Fruit fly (Drosophila melanogaster): ENCODE results near the gene CG13850.

The CG13850 gene

DNA sequence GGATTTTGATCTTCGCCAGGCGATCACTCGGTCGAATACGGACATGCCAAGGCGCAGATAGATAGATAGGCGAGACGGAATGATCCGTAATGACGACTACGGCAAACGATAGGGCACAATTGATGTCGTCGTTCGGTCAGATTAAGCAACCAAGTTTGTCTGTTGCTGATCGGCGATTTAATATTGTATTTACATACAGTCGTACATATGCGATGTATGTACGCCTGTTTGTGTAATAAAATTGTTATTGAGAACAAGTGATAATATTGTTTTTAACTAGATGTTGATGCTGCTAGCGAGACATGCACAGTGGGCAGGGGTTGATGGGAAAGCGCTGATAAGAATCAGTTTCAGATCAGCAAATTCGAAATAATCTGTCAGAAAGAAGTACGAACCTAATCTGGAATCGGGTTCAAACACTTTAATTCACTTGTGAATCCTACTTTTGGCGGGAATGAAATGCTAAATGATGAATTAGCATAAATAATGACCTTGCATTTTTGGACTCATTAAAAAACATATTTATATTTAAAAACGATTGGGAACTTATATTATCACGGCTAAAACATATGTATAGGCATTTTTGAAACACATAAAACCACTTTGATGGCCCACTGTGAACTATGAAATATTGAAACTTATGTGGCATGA, 44.7 kb upstream of the CG13850 start:
- no peak for TF ChIP-seq sv (GFP tag; optimal IDR thresholded peaks at IDR 0.05)
- TF ChIP-seq CG9705 (GFP tag; optimal IDR thresholded peaks at IDR 0.05) = no peak
- TF ChIP-seq OdsH (GFP tag; optimal IDR thresholded peaks at IDR 0.05) = peak; percentile 2
- TF ChIP-seq GATAd (GFP tag; optimal IDR thresholded peaks at IDR 0.05) = no peak
- TF ChIP-seq fru (GFP tag; optimal IDR thresholded peaks at IDR 0.05) = peak; percentile 19
- peak; percentile 4 for TF ChIP-seq ey (GFP tag; optimal IDR thresholded peaks at IDR 0.05)
- TF ChIP-seq psq (GFP tag; optimal IDR thresholded peaks at IDR 0.05) = no peak
- no peak for TF ChIP-seq br (GFP tag; optimal IDR thresholded peaks at IDR 0.05)
- peak in 1 of 2 experiments; percentile 15 for TF ChIP-seq foxo (GFP tag; optimal IDR thresholded peaks at IDR 0.05)
- TF ChIP-seq lola (GFP tag; optimal IDR thresholded peaks at IDR 0.05) = no peak

DNA sequence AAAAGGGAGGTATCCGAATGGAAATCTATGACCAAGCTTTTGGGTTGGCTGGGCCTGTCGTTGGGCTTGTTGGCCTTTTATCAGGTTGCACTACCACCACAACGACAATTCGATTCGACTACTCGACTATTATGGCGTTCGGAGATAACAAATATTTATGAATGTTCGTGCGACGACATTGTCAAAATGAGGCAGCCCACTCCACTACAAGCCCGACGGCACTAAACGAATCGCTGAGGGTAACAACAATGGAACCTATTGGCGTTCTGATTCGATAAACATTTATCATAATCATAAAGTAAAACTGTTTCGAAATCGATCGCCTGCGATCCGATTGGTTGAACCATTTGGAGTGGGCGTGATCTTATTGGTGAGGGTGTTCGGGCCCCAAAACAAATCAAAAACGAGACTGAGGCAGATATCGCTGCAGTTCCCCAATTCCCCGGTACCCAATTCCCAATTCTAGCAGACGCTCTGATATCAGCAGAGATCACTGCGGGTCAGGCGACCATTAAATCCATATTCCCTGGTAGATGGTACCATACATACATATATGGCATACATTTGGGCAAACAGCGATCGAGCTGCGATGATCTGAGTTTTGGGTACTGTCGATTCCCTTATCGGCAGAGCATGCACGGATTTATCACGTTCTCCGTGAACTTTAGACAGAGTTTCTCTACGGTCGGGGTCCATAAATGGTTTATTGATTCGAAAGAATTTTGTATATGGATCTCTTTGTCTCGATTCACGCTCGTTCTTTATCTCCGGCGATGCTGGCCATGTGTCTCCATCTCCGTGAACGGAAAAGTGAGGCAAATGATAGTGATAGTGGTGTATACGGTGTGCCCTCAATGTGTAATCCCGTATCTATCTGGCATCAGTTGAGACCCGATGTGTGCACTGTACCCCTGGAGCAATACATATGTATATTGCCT, 44.0 kb upstream of the CG13850 start:
- TF ChIP-seq CG9705 (GFP tag; optimal IDR thresholded peaks at IDR 0.05) (no peak), woc (GFP tag; optimal IDR thresholded peaks at IDR 0.05) (no peak), OdsH (GFP tag; optimal IDR thresholded peaks at IDR 0.05) (no peak), Hnf4 (GFP tag; optimal IDR thresholded peaks at IDR 0.05) (no peak), Mio (GFP tag; optimal IDR thresholded peaks at IDR 0.05) (no peak), Vsx2 (GFP tag; optimal IDR thresholded peaks at IDR 0.05; ENCODE audit: partially characterized antibody) (no peak), usp (GFP tag; optimal IDR thresholded peaks at IDR 0.05) (no peak), sv (GFP tag; optimal IDR thresholded peaks at IDR 0.05) (no peak), tai (GFP tag; optimal IDR thresholded peaks at IDR 0.05) (no peak), sage (GFP tag; optimal IDR thresholded peaks at IDR 0.05) (no peak), GATAd (GFP tag; optimal IDR thresholded peaks at IDR 0.05) (no peak), Hr78 (GFP tag; optimal IDR thresholded peaks at IDR 0.05) (no peak)

DNA sequence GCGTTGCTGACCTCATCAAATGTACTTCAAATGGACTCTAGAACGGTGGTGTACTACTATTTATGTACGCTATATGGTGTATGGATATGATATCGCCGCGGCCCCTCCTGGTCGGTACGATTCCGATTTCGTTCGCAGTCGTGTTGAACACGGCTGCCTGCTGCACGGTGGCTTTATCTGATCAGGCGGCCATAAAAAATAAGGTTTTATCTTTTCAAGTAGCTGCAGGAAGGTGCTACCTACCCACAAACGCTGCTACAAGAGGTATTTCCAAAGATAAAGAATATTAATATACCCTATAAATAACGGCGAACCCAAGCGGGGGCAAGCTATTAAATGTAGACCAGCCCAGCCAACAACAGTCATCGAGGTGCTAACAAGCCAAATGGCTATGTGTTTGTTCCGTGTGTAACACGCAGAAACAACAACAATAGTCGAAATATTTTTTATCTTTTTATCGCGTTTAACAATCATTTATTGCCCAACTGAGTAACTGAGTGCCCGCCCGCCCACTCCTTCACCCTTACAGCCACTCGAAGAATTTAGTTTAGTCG, 39.2 kb upstream of the CG13850 start:
- no peak for TF ChIP-seq tai (GFP tag; optimal IDR thresholded peaks at IDR 0.05)
- TF ChIP-seq dmrt93B (GFP tag; optimal IDR thresholded peaks at IDR 0.05) = no peak
- no peak for TF ChIP-seq lola (GFP tag; optimal IDR thresholded peaks at IDR 0.05)
- no peak for TF ChIP-seq pan (optimal IDR thresholded peaks at IDR 0.05)
- no peak for TF ChIP-seq sage (GFP tag; optimal IDR thresholded peaks at IDR 0.05)
- no peak for TF ChIP-seq Mio (GFP tag; optimal IDR thresholded peaks at IDR 0.05)
- TF ChIP-seq HLH106 (tag; optimal IDR thresholded peaks at IDR 0.05) = no peak

DNA sequence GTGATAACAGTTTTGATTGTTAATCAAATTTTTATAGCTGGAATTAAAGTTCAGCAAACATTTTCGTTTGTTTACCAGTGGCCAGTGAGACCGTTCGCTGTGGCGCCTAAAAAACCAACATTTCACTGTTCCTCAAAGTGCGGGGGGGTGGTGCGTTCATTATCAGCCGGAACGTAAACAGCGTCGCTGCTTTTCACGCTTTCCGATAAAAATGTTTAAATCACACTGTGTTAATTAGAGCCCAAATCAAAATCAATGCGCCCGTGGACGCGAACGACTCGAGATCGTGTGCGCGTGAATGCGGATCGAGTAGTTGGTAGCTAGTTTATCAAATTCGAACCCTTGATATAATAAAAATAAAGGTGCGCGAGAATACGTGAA, 37.1 kb upstream of the CG13850 start, which contains the start of gene CG34376:
Gene CG34376 (plus strand): TSS at position 226 of the 381 bp plus-strand sequence.
- TF ChIP-seq psq (GFP tag; optimal IDR thresholded peaks at IDR 0.05) = peak; percentile 88
- TF ChIP-seq Dif (GFP tag; optimal IDR thresholded peaks at IDR 0.05; ENCODE audit: partially characterized antibody) = peak; percentile 36
- peak; percentile 3 for TF ChIP-seq h (GFP tag; optimal IDR thresholded peaks at IDR 0.05)
- no peak for TF ChIP-seq Rel (GFP tag; optimal IDR thresholded peaks at IDR 0.05)
- peak; percentile 67 for TF ChIP-seq Rel (tag; optimal IDR thresholded peaks at IDR 0.05)
- peak; percentile 80 for TF ChIP-seq Hr83 (GFP tag; optimal IDR thresholded peaks at IDR 0.05; ENCODE audit: poor library complexity, severe bottlenecking)
- TF ChIP-seq GATAd (GFP tag; optimal IDR thresholded peaks at IDR 0.05) = no peak
- TF ChIP-seq Sp1 (GFP tag; optimal IDR thresholded peaks at IDR 0.05) = peak; percentile 8
- peak; percentile 8 for TF ChIP-seq rgr (GFP tag; optimal IDR thresholded peaks at IDR 0.05)
- peak; percentile 46 for TF ChIP-seq woc (GFP tag; optimal IDR thresholded peaks at IDR 0.05)
- TF ChIP-seq fru (GFP tag; optimal IDR thresholded peaks at IDR 0.05) = no peak

- TF ChIP-seq Hr83 (GFP tag; optimal IDR thresholded peaks at IDR 0.05; ENCODE audit: poor library complexity, severe bottlenecking) (peak; percentile 87), foxo (GFP tag; optimal IDR thresholded peaks at IDR 0.05) (peak; percentile 9 to 74), dsf (GFP tag; optimal IDR thresholded peaks at IDR 0.05; ENCODE audit: borderline replicate concordance) (no peak), CG32264 (GFP tag; optimal IDR thresholded peaks at IDR 0.05) (peak; percentile 74), Abd-B (GFP tag; optimal IDR thresholded peaks at IDR 0.05) (no peak), fru (GFP tag; optimal IDR thresholded peaks at IDR 0.05) (peak; percentile 83), h (GFP tag; optimal IDR thresholded peaks at IDR 0.05) (peak; percentile 76), pan (optimal IDR thresholded peaks at IDR 0.05) (no peak), HLH106 (tag; optimal IDR thresholded peaks at IDR 0.05) (peak; percentile 54), br (GFP tag; optimal IDR thresholded peaks at IDR 0.05) (peak; percentile 43), Dfd (GFP tag; optimal IDR thresholded peaks at IDR 0.05) (no peak), Vsx2 (GFP tag; optimal IDR thresholded peaks at IDR 0.05; ENCODE audit: partially characterized antibody) (peak; percentile 93), Jra (GFP tag; optimal IDR thresholded peaks at IDR 0.05) (peak; percentile 6), Rel (GFP tag; optimal IDR thresholded peaks at IDR 0.05) (peak; percentile 65), Rel (tag; optimal IDR thresholded peaks at IDR 0.05) (peak; percentile 96), OdsH (GFP tag; optimal IDR thresholded peaks at IDR 0.05) (peak; percentile 50), Hr78 (GFP tag; optimal IDR thresholded peaks at IDR 0.05) (no peak), ey (GFP tag; optimal IDR thresholded peaks at IDR 0.05) (peak; percentile 43)
Observed at dm6 chr3R:22447195-22447873, 36.6 kb upstream of the CG13850 start, which contains the start of gene CG34288. TSS of gene CG34288 (minus strand) at chr3R:22447263.

Data from whole organism, wandering third instar larva.